Worm (Caenorhabditis elegans) whole organism, L1 larva: ENCODE measurements around the gene irld-24.

Source experiments
- C04F5.9 ChIP-seq: sonication (generic microtip); optimal IDR thresholded peaks from 2 replicates; lab custom pipeline; 2016; ENCODE audit warnings: missing genetic modification characterization, missing compliant biosample characterization
- F16B12.6 ChIP-seq: fragments of 150-350 bp; optimal IDR thresholded peaks from 2 replicates; lab custom pipeline; 2014; ENCODE audit warnings: missing biosample characterization, missing genetic modification characterization
- blmp-1 ChIP-seq: fragments of 150-350 bp; optimal IDR thresholded peaks from 2 replicates; lab custom pipeline; 2014; ENCODE audit warnings: missing biosample characterization, missing genetic modification characterization
- ceh-63 ChIP-seq: fragments of 200-800 bp; sonication (Bioruptor generic); optimal IDR thresholded peaks from 2 replicates; lab custom pipeline; 2018; ENCODE audit warnings: mild to moderate bottlenecking, missing genetic modification characterization, missing compliant biosample characterization
- ceh-82 ChIP-seq, 3 experiments: fragments of 150-350 bp in 1 of 3; sonication (generic microtip) in 2 of 3; optimal IDR thresholded peaks; 2 replicates each; lab custom pipeline; 2014 to 2017; ENCODE audit warnings: missing biosample characterization in 3 of 3, missing genetic modification characterization in 3 of 3
- ceh-88 ChIP-seq: fragments of 200-800 bp; sonication (Bioruptor generic); IDR thresholded peaks from 2 replicates; pipeline ENCODE4 v1.3.6; 2022; ENCODE audit warnings: missing genetic modification characterization, missing compliant biosample characterization
- ceh-90 ChIP-seq: sonication (generic microtip); optimal IDR thresholded peaks from 2 replicates; lab custom pipeline; 2016; ENCODE audit warnings: missing genetic modification characterization, missing compliant biosample characterization
- ces-1 ChIP-seq: fragments of 150-350 bp; optimal IDR thresholded peaks from 2 replicates; lab custom pipeline; 2014; ENCODE audit warnings: missing biosample characterization, missing genetic modification reagents, missing genetic modification characterization
- efl-1 ChIP-seq, 4 experiments: fragments of 150-350 bp; optimal IDR thresholded peaks in 3 of 4; peaks in 1 of 4; 1 replicate in 1 of 4; 2 replicates in 3 of 4; lab custom pipeline; 2014; ENCODE audit warnings: missing biosample characterization in 2 of 4, missing genetic modification characterization in 2 of 4, missing genetic modification reagents in 2 of 4
- efl-3 ChIP-seq: fragments of 200-800 bp; sonication (Bioruptor generic); optimal IDR thresholded peaks from 2 replicates; lab custom pipeline; 2018; ENCODE audit warnings: mild to moderate bottlenecking, missing genetic modification characterization, missing compliant biosample characterization
- egl-27 ChIP-seq, 2 experiments: fragments of 150-350 bp in 1 of 2; sonication (generic microtip); optimal IDR thresholded peaks; 3 replicates each; lab custom pipeline; 2017 to 2018; ENCODE audit warnings: missing biosample characterization in 2 of 2, missing genetic modification characterization in 2 of 2, missing genetic modification reagents in 2 of 2
- elt-2 ChIP-seq: sonication (generic microtip); optimal IDR thresholded peaks from 2 replicates; lab custom pipeline; 2016; ENCODE audit warnings: missing genetic modification characterization, mild to moderate bottlenecking, inconsistent platforms, missing compliant biosample characterization, missing genetic modification reagents
- elt-3 ChIP-seq, 6 experiments: fragments of 150-350 bp in 1 of 6; sonication (generic microtip); optimal IDR thresholded peaks; 2 replicates each; lab custom pipeline; 2017 to 2018; ENCODE audit warnings: missing biosample characterization in 6 of 6, missing genetic modification characterization in 6 of 6, inconsistent platforms in 1 of 6
- fkh-10 ChIP-seq: sonication (generic microtip); optimal IDR thresholded peaks from 2 replicates; lab custom pipeline; 2017; ENCODE audit warnings: missing biosample characterization, missing genetic modification reagents, missing genetic modification characterization
- fkh-8 ChIP-seq: sonication (generic microtip); optimal IDR thresholded peaks from 2 replicates; lab custom pipeline; 2016; ENCODE audit warnings: mild to moderate bottlenecking, missing genetic modification characterization, missing compliant biosample characterization
- fos-1 ChIP-seq: fragments of 150-350 bp; optimal IDR thresholded peaks from 2 replicates; lab custom pipeline; 2014; ENCODE audit warnings: missing biosample characterization, missing genetic modification characterization
- hlh-17 ChIP-seq: fragments of 200-800 bp; sonication (Bioruptor generic); optimal IDR thresholded peaks from 2 replicates; lab custom pipeline; 2018; ENCODE audit warnings: missing genetic modification characterization, mild to moderate bottlenecking, missing compliant biosample characterization, moderate library complexity, borderline replicate concordance
- hlh-4 ChIP-seq: sonication (generic microtip); optimal IDR thresholded peaks from 2 replicates; lab custom pipeline; 2016; ENCODE audit warnings: mild to moderate bottlenecking, missing genetic modification characterization, missing compliant biosample characterization
- irx-1 ChIP-seq: sonication (generic microtip); optimal IDR thresholded peaks from 2 replicates; lab custom pipeline; 2016; ENCODE audit warnings: missing genetic modification characterization, missing compliant biosample characterization
- lin-13 ChIP-seq: fragments of 150-350 bp; optimal IDR thresholded peaks from 2 replicates; lab custom pipeline; 2014; ENCODE audit warnings: missing biosample characterization, missing genetic modification reagents, missing genetic modification characterization
- lin-14 ChIP-seq: fragments of 200-800 bp; sonication (Bioruptor generic); optimal IDR thresholded peaks from 2 replicates; lab custom pipeline; 2018; ENCODE audit warnings: mild to moderate bottlenecking, missing genetic modification characterization, moderate library complexity, missing compliant biosample characterization
- lin-39 ChIP-seq: fragments of 150-350 bp; optimal IDR thresholded peaks from 2 replicates; lab custom pipeline; 2014; ENCODE audit warnings: missing biosample characterization, missing genetic modification reagents, missing genetic modification characterization
- mef-2 ChIP-seq: fragments of 150-350 bp; optimal IDR thresholded peaks from 2 replicates; lab custom pipeline; 2014; ENCODE audit warnings: missing biosample characterization, missing genetic modification characterization
- mep-1 ChIP-seq: fragments of 150-350 bp; optimal IDR thresholded peaks from 2 replicates; lab custom pipeline; 2014; ENCODE audit warnings: missing biosample characterization, missing genetic modification characterization
- nhr-12 ChIP-seq: sonication (generic microtip); optimal IDR thresholded peaks from 2 replicates; lab custom pipeline; 2017; ENCODE audit warnings: missing biosample characterization, missing genetic modification characterization
- nhr-19 ChIP-seq: fragments of 200-800 bp; sonication (Bioruptor generic); conservative IDR thresholded peaks from 2 replicates; pipeline ENCODE4 v1.3.6; 2022; ENCODE audit warnings: missing genetic modification characterization, missing compliant biosample characterization
- nhr-20 ChIP-seq: sonication (generic microtip); optimal IDR thresholded peaks from 2 replicates; lab custom pipeline; 2016; ENCODE audit warnings: mild to moderate bottlenecking, missing genetic modification characterization, missing compliant biosample characterization
- nhr-237 ChIP-seq: fragments of 150-350 bp; optimal IDR thresholded peaks from 2 replicates; lab custom pipeline; 2014; ENCODE audit warnings: missing biosample characterization, missing genetic modification characterization
- nhr-28 ChIP-seq: fragments of 150-350 bp; optimal IDR thresholded peaks from 2 replicates; lab custom pipeline; 2014; ENCODE audit warnings: missing biosample characterization, missing genetic modification characterization
- nhr-47 ChIP-seq: sonication (generic microtip); optimal IDR thresholded peaks from 2 replicates; lab custom pipeline; 2016; ENCODE audit warnings: mild to moderate bottlenecking, missing genetic modification characterization, moderate library complexity, missing compliant biosample characterization
- nhr-71 ChIP-seq: sonication (generic microtip); optimal IDR thresholded peaks from 2 replicates; lab custom pipeline; 2016; ENCODE audit warnings: mild to moderate bottlenecking, missing genetic modification characterization, moderate library complexity, missing compliant biosample characterization
- nhr-77 ChIP-seq: fragments of 150-350 bp; optimal IDR thresholded peaks from 2 replicates; lab custom pipeline; 2014; ENCODE audit warnings: missing biosample characterization, missing genetic modification characterization
- nhr-84 ChIP-seq: sonication (generic microtip); optimal IDR thresholded peaks from 2 replicates; lab custom pipeline; 2017; ENCODE audit warnings: missing biosample characterization, missing genetic modification characterization
- nhr-85 ChIP-seq: sonication (generic microtip); peaks from one replicate; lab custom pipeline; 2016; ENCODE audit warnings: missing genetic modification characterization, inconsistent platforms, missing compliant biosample characterization
- skn-1 ChIP-seq: fragments of 150-350 bp; optimal IDR thresholded peaks from 2 replicates; lab custom pipeline; 2014; ENCODE audit warnings: missing biosample characterization, missing genetic modification characterization
- snpc-4 ChIP-seq: fragments of 150-350 bp; optimal IDR thresholded peaks from 2 replicates; lab custom pipeline; 2014; ENCODE audit warnings: missing biosample characterization, missing genetic modification characterization
- sox-4 ChIP-seq: sonication (generic microtip); optimal IDR thresholded peaks from 2 replicates; lab custom pipeline; 2016; ENCODE audit warnings: missing genetic modification characterization, missing compliant biosample characterization
- sup-37 ChIP-seq: fragments of 200-800 bp; sonication (Bioruptor generic); optimal IDR thresholded peaks from 2 replicates; lab custom pipeline; 2018; ENCODE audit warnings: mild to moderate bottlenecking, missing genetic modification characterization, missing compliant biosample characterization
- tbx-2 ChIP-seq: sonication (generic microtip); optimal IDR thresholded peaks from 2 replicates; lab custom pipeline; 2016; ENCODE audit warnings: missing genetic modification characterization, missing compliant biosample characterization
- tlp-1 ChIP-seq: fragments of 150-350 bp; optimal IDR thresholded peaks from 2 replicates; lab custom pipeline; 2014; ENCODE audit warnings: missing biosample characterization, missing genetic modification characterization
- unc-62 ChIP-seq: fragments of 150-350 bp; optimal IDR thresholded peaks from 2 replicates; lab custom pipeline; 2014; ENCODE audit warnings: missing biosample characterization, missing genetic modification reagents, missing genetic modification characterization
- unc-86 ChIP-seq: sonication (generic microtip); optimal IDR thresholded peaks from 2 replicates; lab custom pipeline; 2016; ENCODE audit warnings: missing genetic modification characterization, missing compliant biosample characterization
- unc-98 ChIP-seq: fragments of 200-800 bp; sonication (Bioruptor generic); IDR thresholded peaks from 2 replicates; pipeline ENCODE4 v1.3.6; 2022; ENCODE audit warnings: missing genetic modification characterization, missing compliant biosample characterization
- vab-15 ChIP-seq: sonication (generic microtip); optimal IDR thresholded peaks from 2 replicates; lab custom pipeline; 2017; ENCODE audit warnings: missing genotype, mild to moderate bottlenecking, missing genetic modification characterization, missing compliant biosample characterization
- zag-1 ChIP-seq: fragments of 150-350 bp; optimal IDR thresholded peaks from 2 replicates; lab custom pipeline; 2014; ENCODE audit warnings: missing biosample characterization, missing genetic modification characterization
- zip-4 ChIP-seq: fragments of 200-800 bp; sonication (Bioruptor generic); optimal IDR thresholded peaks from 2 replicates; lab custom pipeline; 2018; ENCODE audit warnings: mild to moderate bottlenecking, missing genetic modification characterization, moderate library complexity, missing compliant biosample characterization
- ztf-4 ChIP-seq: fragments of 150-350 bp; optimal IDR thresholded peaks from 2 replicates; lab custom pipeline; 2014; ENCODE audit warnings: missing biosample characterization, missing genetic modification characterization

irld-24 gene

DNA sequence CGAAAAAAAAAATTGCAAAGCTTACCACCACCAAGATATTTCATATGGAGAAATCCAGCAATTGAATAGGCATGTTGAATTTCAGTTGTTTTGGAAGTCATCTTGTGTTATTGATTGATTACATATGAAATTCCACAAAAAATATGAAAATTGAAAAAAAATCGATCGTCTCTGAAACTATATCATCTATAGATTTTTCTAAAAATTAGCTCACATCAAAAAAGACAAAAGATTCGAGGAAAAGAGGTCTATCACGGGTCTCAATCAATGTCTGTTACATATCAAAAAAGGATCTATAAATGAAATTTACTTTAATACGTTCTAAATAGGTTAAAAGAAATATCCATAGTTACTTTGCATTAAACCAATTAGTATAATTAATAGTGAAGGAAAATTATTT is 26.0 kb downstream of the irld-24 start, which contains the start of gene tbc-19:
Gene tbc-19 (minus strand): TSS at position 101 of the 400 bp plus-strand sequence.
- TF ChIP-seq elt-3 (tag; optimal IDR thresholded peaks at IDR 0.05; lab: Kevin White, UChicago) = no peak
- TF ChIP-seq sox-4 (tag; lab: Kevin White, UChicago) = no peak
- no peak for TF ChIP-seq lin-14 (GFP tag; lab: Kevin White, UChicago)
- TF ChIP-seq zag-1 (tag; lab: Kevin White, UChicago) = no peak
- no peak for TF ChIP-seq egl-27 (tag; optimal IDR thresholded peaks at IDR 0.05; lab: Kevin White, UChicago)
- no peak for TF ChIP-seq nhr-84 (tag; lab: Kevin White, UChicago)
- TF ChIP-seq lin-13 = no peak
- no peak for TF ChIP-seq nhr-19 (GFP tag; lab: Robert Waterston, UW)
- TF ChIP-seq tlp-1 = no peak
- TF ChIP-seq ceh-82 (tag; optimal IDR thresholded peaks at IDR 0.05; lab: Kevin White, UChicago) = no peak
- TF ChIP-seq nhr-237 (tag; lab: Kevin White, UChicago) = no peak
- TF ChIP-seq elt-2 (tag; lab: Kevin White, UChicago) = no peak
- TF ChIP-seq, all 84 proteins: peak for 0

DNA sequence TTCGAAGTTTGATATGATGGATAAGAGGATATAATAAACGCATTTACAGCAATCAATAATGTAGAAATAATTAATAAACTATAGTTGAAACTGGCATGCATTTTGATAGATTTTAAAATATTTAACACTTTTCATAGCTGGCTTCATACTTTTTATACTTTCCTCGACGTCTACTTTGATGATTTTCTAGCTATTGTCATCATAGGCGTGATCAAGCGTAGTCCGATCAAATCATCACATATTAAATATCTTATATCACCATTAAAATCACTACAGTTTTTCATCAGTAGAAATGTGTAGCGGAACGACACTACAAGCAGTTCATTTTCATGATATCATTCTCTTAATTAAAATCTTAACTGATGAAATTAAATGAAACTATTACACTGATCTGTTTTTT is 29.0 kb downstream of the irld-24 start, which contains the start of gene C04C11.25:
Gene C04C11.25 (minus strand): TSS at position 101 of the 400 bp plus-strand sequence.
- no peak for TF ChIP-seq hlh-4 (tag; lab: Kevin White, UChicago)
- TF ChIP-seq nhr-28 = no peak
- TF ChIP-seq F16B12.6 = no peak
- TF ChIP-seq nhr-12 (tag; lab: Kevin White, UChicago) = no peak
- no peak for TF ChIP-seq unc-86 (tag; lab: Kevin White, UChicago)
- no peak for TF ChIP-seq efl-1 (optimal IDR thresholded peaks at IDR 0.05; lab: Kevin White, UChicago)
- no peak for TF ChIP-seq efl-1 (GFP tag; optimal IDR thresholded peaks at IDR 0.05 in 1 of 2; lab: Kevin White, UChicago)
- no peak for TF ChIP-seq fos-1 (tag; lab: Kevin White, UChicago)
- no peak for TF ChIP-seq nhr-85 (tag; lab: Kevin White, UChicago)

DNA sequence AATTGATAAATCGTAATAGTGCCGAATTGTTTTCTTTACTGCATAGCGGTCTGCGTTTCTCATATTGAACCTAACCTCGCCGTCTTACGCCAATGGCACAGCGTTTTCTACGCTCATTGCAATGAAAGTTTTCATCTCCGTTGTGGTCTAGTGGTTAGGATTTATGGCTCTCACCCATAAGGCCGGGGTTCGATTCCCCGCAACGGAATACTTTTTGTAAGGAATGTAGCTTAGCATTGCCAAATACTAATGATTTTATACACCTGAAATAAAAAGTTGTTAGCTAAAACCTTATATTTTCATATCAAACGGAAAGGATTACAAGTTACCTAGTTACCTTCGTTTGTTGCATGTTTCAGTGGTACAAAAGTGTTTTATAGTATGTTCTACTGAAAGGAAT is 29.4 kb downstream of the irld-24 start:
- TF ChIP-seq fkh-8 (tag; lab: Kevin White, UChicago) (peak; percentile 78), zip-4 (peak; percentile 1), elt-2 (tag; lab: Kevin White, UChicago) (peak; percentile 60), unc-62 (GFP tag; lab: Kevin White, UChicago) (no peak), lin-39 (no peak), irx-1 (tag; lab: Kevin White, UChicago) (peak; percentile 65), nhr-71 (tag; lab: Kevin White, UChicago) (peak; percentile 87), ces-1 (no peak), nhr-85 (tag; lab: Kevin White, UChicago) (peak; percentile 60), egl-27 (tag; optimal IDR thresholded peaks at IDR 0.05; lab: Kevin White, UChicago) (peak in 1 of 2 experiments; percentile 16), skn-1 (peak; percentile 66), mef-2 (tag; lab: Kevin White, UChicago) (no peak), ceh-63 (GFP tag; lab: Kevin White, UChicago) (peak; percentile 5), efl-3 (GFP tag; lab: Kevin White, UChicago) (no peak), lin-14 (GFP tag; lab: Kevin White, UChicago) (peak; percentile 88), ceh-90 (tag; lab: Kevin White, UChicago) (no peak), hlh-17 (GFP tag; lab: Kevin White, UChicago) (no peak), nhr-19 (GFP tag; lab: Robert Waterston, UW) (peak; percentile 83), sup-37 (peak; percentile 52), snpc-4 (tag; lab: Kevin White, UChicago) (peak; percentile 47), nhr-20 (tag; lab: Kevin White, UChicago) (peak; percentile 87), vab-15 (no peak), unc-98 (peak; percentile 39; the same call in 1 of the 2 replicates), ztf-4 (tag; lab: Kevin White, UChicago) (peak; percentile 61), unc-86 (tag; lab: Kevin White, UChicago) (peak; percentile 69), fkh-10 (GFP tag; lab: Kevin White, UChicago) (peak; percentile 48), C04F5.9 (tag; lab: Kevin White, UChicago) (no peak), lin-13 (peak; percentile 22), tlp-1 (no peak), nhr-47 (tag; lab: Kevin White, UChicago) (peak; percentile 88), efl-1 (optimal IDR thresholded peaks at IDR 0.05; lab: Kevin White, UChicago) (peak; percentile 46 to 47), efl-1 (GFP tag; optimal IDR thresholded peaks at IDR 0.05 in 1 of 2; lab: Kevin White, UChicago) (peak; percentile 16 to 91), ceh-88 (peak; percentile 48; the same call in 1 of the 2 replicates), nhr-28 (no peak), blmp-1 (tag; lab: Kevin White, UChicago) (peak; percentile 56), tbx-2 (peak; percentile 80), mep-1 (tag; lab: Kevin White, UChicago) (peak; percentile 74), nhr-77 (tag; lab: Kevin White, UChicago) (peak; percentile 80)
